Worm (Caenorhabditis elegans): Measurements from ENCODE around the gene srz-13.

DNA sequence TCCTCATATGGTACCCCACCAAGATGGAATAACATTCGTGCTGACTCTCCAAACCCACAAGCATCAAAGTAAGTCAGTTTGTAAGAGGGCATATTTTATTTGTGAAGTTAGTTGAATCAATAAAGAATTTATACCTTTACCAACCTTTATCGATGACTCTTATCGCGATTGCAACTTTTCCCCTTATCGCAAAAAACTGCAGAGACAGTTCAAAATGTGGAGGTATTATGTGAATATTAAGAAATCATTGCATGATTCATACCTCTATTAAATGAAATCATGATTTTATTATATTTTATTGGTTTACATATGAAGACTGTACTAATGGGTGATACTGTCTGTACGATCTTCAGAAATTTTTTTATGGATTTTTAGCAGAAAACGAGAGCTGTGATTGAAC, 50.0 kb downstream of the srz-13 start, which contains the start of gene gst-22:
- TF ChIP-seq mdl-1 (tag; optimal IDR thresholded peaks at IDR 0.05) (no peak), lsy-2 (tag; optimal IDR thresholded peaks at IDR 0.05) (no peak), sma-3 (GFP tag; optimal IDR thresholded peaks at IDR 0.05) (no peak), R02D3.7 (tag; optimal IDR thresholded peaks at IDR 0.05) (no peak), nhr-23 (tag; optimal IDR thresholded peaks at IDR 0.05) (no peak)

Data from whole organism, L2 larva.